Worm (Caenorhabditis elegans) whole organism, L4/young adult: Measurements from ENCODE around the gene C08F8.6.
"Not testable (repeated sequence)": the region's sequence is repeated elsewhere in the genome, so short reads cannot be mapped to it uniquely, and the experiment has no call there.

Experiments used
- W03F9.2 ChIP-seq: fragments of 150-350 bp; optimal IDR thresholded peaks from 2 replicates; lab custom pipeline; 2014; ENCODE audit warnings: missing biosample characterization, missing genetic modification characterization
- dao-5 ChIP-seq: sonication (generic microtip); optimal IDR thresholded peaks from 2 replicates; lab custom pipeline; 2016; ENCODE audit warnings: missing genotype, missing genetic modification characterization, moderate library complexity, missing compliant biosample characterization
- him-1 ChIP-seq: sonication (generic microtip); optimal IDR thresholded peaks from 2 replicates; lab custom pipeline; 2016; ENCODE audit warnings: missing genotype, missing genetic modification reagents, missing genetic modification characterization, missing compliant biosample characterization

Gene C08F8.6

ce11 chrIV:11176967-11177366 is 12.2 kb upstream of the C08F8.6 start, which contains the start of gene rap-3:
rap-3 (plus strand) TSS chrIV:11177267.
- TF ChIP-seq dao-5 (tag; lab: Kevin White, UChicago) (no peak), W03F9.2 (tag; lab: Kevin White, UChicago) (no peak), him-1 (tag; lab: Kevin White, UChicago) (no peak)

ce11 chrIV:11174772-11175171 is 10.0 kb upstream of the C08F8.6 start:
- TF ChIP-seq W03F9.2 (tag; lab: Kevin White, UChicago) (no peak), dao-5 (tag; lab: Kevin White, UChicago) (no peak), him-1 (tag; lab: Kevin White, UChicago) (no peak)

ce11 chrIV:11169652-11170051 is 4.9 kb upstream of the C08F8.6 start, which contains the start of gene nhr-67:
nhr-67 (plus strand) TSS chrIV:11169748.
- TF ChIP-seq dao-5 (tag; lab: Kevin White, UChicago) (no peak), him-1 (tag; lab: Kevin White, UChicago) (no peak), W03F9.2 (tag; lab: Kevin White, UChicago) (no peak)

- TF ChIP-seq W03F9.2 (tag; lab: Kevin White, UChicago) = no peak
- TF ChIP-seq him-1 (tag; lab: Kevin White, UChicago) = no peak
- TF ChIP-seq dao-5 (tag; lab: Kevin White, UChicago) = no peak
These were observed 2.3 kb downstream of the C08F8.6 start, which contains the start of gene fbxb-9 for ce11 chrIV:11162451-11162850. fbxb-9 (minus strand) TSS chrIV:11162551.

- no peak for TF ChIP-seq dao-5 (tag; lab: Kevin White, UChicago)
- no peak for TF ChIP-seq W03F9.2 (tag; lab: Kevin White, UChicago)
- TF ChIP-seq him-1 (tag; lab: Kevin White, UChicago) = no peak
These were observed 4.0 kb downstream of the C08F8.6 start, which contains the start of gene C08F8.15 for ce11 chrIV:11160707-11161106. C08F8.15 (minus strand) TSS chrIV:11160807.

ce11 chrIV:11159886-11160285 is 4.8 kb downstream of the C08F8.6 start, which contains the start of gene mboa-4:
mboa-4 (minus strand) TSS chrIV:11159986.
- TF ChIP-seq him-1 (tag; lab: Kevin White, UChicago) (no peak), dao-5 (tag; lab: Kevin White, UChicago) (no peak), W03F9.2 (tag; lab: Kevin White, UChicago) (no peak)

- TF ChIP-seq him-1 (tag; lab: Kevin White, UChicago) = no peak
- TF ChIP-seq W03F9.2 (tag; lab: Kevin White, UChicago) = no peak
- TF ChIP-seq dao-5 (tag; lab: Kevin White, UChicago) = no peak
These were observed 8.2 kb downstream of the C08F8.6 start for ce11 chrIV:11156526-11156925.

- TF ChIP-seq W03F9.2, dao-5, him-1 (tag; lab: Kevin White, UChicago): not testable (repeated sequence)
These were observed 10.2 kb downstream of the C08F8.6 start, which contains the start of gene C08F8.3 for ce11 chrIV:11154425-11155114. C08F8.3 (plus strand) TSS chrIV:11155044.

- no peak for TF ChIP-seq W03F9.2 (tag; lab: Kevin White, UChicago)
- TF ChIP-seq dao-5 (tag; lab: Kevin White, UChicago) = no peak
- no peak for TF ChIP-seq him-1 (tag; lab: Kevin White, UChicago)
These were observed 13.9 kb downstream of the C08F8.6 start, which contains the start of gene C08F8.2 for ce11 chrIV:11150844-11151243. C08F8.2 (plus strand) TSS chrIV:11150997.

ce11 chrIV:11149454-11150163 is 15.1 kb downstream of the C08F8.6 start, which contains the start of the genes F01G4.6 and pfd-1:
F01G4.6 (minus strand) TSS chrIV:11149504.
pfd-1 (plus strand) TSS chrIV:11150113.
- TF ChIP-seq him-1 (tag; lab: Kevin White, UChicago) (peak; percentile 40), W03F9.2 (tag; lab: Kevin White, UChicago) (peak; percentile 92), dao-5 (tag; lab: Kevin White, UChicago) (no peak)

- TF ChIP-seq W03F9.2 (tag; lab: Kevin White, UChicago) (peak; percentile 26), him-1 (tag; lab: Kevin White, UChicago) (no peak)
These were observed 15.9 kb downstream of the C08F8.6 start for ce11 chrIV:11148788-11149366.

- TF ChIP-seq W03F9.2 (tag; lab: Kevin White, UChicago) (no peak), dao-5 (tag; lab: Kevin White, UChicago) (peak; percentile 12), him-1 (tag; lab: Kevin White, UChicago) (no peak)
These were observed 17.7 kb downstream of the C08F8.6 start, which contains the start of gene pigq-1 for ce11 chrIV:11146962-11147470. pigq-1 (minus strand) TSS chrIV:11147247.
